Worm (Caenorhabditis elegans): ENCODE data around the gene R148.3.

DNA sequence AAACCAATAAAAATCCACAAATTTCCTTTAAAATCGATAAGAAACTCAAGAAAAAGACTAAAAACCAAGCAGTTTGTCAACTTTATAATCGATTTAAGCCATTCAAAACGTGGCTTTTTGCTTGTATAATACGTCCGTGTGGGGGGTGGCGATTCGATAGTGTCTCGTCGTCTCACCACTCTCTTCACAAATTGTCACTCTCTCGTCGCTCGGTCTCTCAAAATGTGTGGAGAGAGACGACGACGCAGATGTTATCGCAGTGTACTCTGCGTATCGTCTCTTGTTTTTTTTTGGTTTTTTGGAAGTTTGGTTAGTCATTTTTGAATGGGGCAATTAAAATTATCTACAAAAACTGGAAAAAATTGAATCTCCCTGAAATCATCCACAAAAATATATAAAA, 47.5 kb upstream of the R148.3 start:
- TF ChIP-seq elt-3 (tag; optimal IDR thresholded peaks at IDR 0.05): no peak
- TF ChIP-seq ceh-82 (tag; optimal IDR thresholded peaks at IDR 0.05): no peak
- TF ChIP-seq nhr-11 (tag; optimal IDR thresholded peaks at IDR 0.05): no peak
- no peak for TF ChIP-seq zag-1 (tag; optimal IDR thresholded peaks at IDR 0.05)
- TF ChIP-seq snpc-4 (tag; optimal IDR thresholded peaks at IDR 0.05): no peak
- TF ChIP-seq sma-9 (GFP tag; optimal IDR thresholded peaks at IDR 0.05): no peak
- TF ChIP-seq sma-9 (tag; optimal IDR thresholded peaks at IDR 0.05): no peak
- no peak for TF ChIP-seq nhr-77 (tag; optimal IDR thresholded peaks at IDR 0.05)
- TF ChIP-seq R02D3.7 (tag; optimal IDR thresholded peaks at IDR 0.05): no peak
- no peak for TF ChIP-seq F13H6.1 (tag; optimal IDR thresholded peaks at IDR 0.05)
- no peak for TF ChIP-seq gmeb-1 (tag; optimal IDR thresholded peaks at IDR 0.05)

Measured in whole organism, L2 larva.